Worm (Caenorhabditis elegans) whole organism, young adult: ENCODE results near the gene unc-27.

Experiments used
- C06A6.2 ChIP-seq: fragments of 200-800 bp; sonication (Bioruptor generic); conservative IDR thresholded peaks from 2 replicates; pipeline ENCODE4 v1.3.6; 2022; ENCODE audit warnings: missing genetic modification characterization, missing compliant biosample characterization
- T26A5.8 ChIP-seq: sonication (generic microtip); optimal IDR thresholded peaks from 2 replicates; lab custom pipeline; 2016; ENCODE audit warnings: missing genetic modification characterization, missing compliant biosample characterization
- Y56A3A.18 ChIP-seq: fragments of 200-800 bp; sonication (Bioruptor generic); IDR thresholded peaks from 2 replicates; pipeline ENCODE4 v1.3.6; 2022; ENCODE audit warnings: missing genetic modification reagents, missing genetic modification characterization, missing compliant biosample characterization
- Y79H2A.3 ChIP-seq: fragments of 200-800 bp; sonication (Bioruptor generic); conservative IDR thresholded peaks from 2 replicates; pipeline ENCODE4 v1.3.6; 2022; ENCODE audit warnings: missing genetic modification reagents, missing genetic modification characterization, missing compliant biosample characterization
- Y95B8A.8 ChIP-seq: fragments of 200-800 bp; sonication (Bioruptor generic); IDR thresholded peaks from 2 replicates; pipeline ENCODE4 v1.3.6; 2022; ENCODE audit warnings: missing genetic modification reagents, missing genetic modification characterization, missing compliant biosample characterization
- attf-5 ChIP-seq: fragments of 200-800 bp; sonication (Bioruptor generic); optimal IDR thresholded peaks from 2 replicates; lab custom pipeline; 2018; ENCODE audit warnings: mild to moderate bottlenecking, missing genetic modification characterization, missing compliant biosample characterization
- gei-17 ChIP-seq: fragments of 200-800 bp; sonication (Bioruptor generic); optimal IDR thresholded peaks from 2 replicates; lab custom pipeline; 2018; ENCODE audit warnings: mild to moderate bottlenecking, missing genetic modification characterization, missing compliant biosample characterization
- lir-1 ChIP-seq: fragments of 200-800 bp; sonication (Bioruptor generic); conservative IDR thresholded peaks from 2 replicates; pipeline ENCODE4 v1.3.6; 2022; ENCODE audit warnings: missing genetic modification reagents, missing genetic modification characterization, missing compliant biosample characterization
- rec-8 ChIP-seq, 2 experiments: sonication (generic microtip); optimal IDR thresholded peaks; 2 replicates each; lab custom pipeline; 2016; ENCODE audit warnings: mild to moderate bottlenecking in 2 of 2, missing genetic modification characterization in 2 of 2, missing genetic modification reagents in 2 of 2, missing genotype in 2 of 2, missing biosample characterization in 1 of 2, missing compliant biosample characterization in 1 of 2, moderate library complexity in 1 of 2
- ztf-6 ChIP-seq: fragments of 200-800 bp; sonication (Bioruptor generic); IDR thresholded peaks from 2 replicates; pipeline ENCODE4 v1.3.6; 2022; ENCODE audit warnings: missing genetic modification reagents, missing genetic modification characterization, missing compliant biosample characterization

- TF ChIP-seq lir-1 (GFP tag; lab: Robert Waterston, UW) (no peak), Y56A3A.18 (GFP tag; lab: Robert Waterston, UW) (no peak), Y95B8A.8 (GFP tag; lab: Robert Waterston, UW) (no peak), T26A5.8 (tag; lab: Kevin White, UChicago) (no peak), gei-17 (GFP tag; lab: Kevin White, UChicago) (no peak), Y79H2A.3 (no peak), C06A6.2 (GFP tag; lab: Robert Waterston, UW) (no peak), rec-8 (tag; optimal IDR thresholded peaks at IDR 0.05; lab: Kevin White, UChicago) (no peak), ztf-6 (GFP tag; lab: Robert Waterston, UW) (no peak), attf-5 (GFP tag; lab: Kevin White, UChicago) (no peak)
Measured at ce11 chrX:8761497-8761896, 27.8 kb upstream of the unc-27 start, which contains the start of gene M02D8.5.
